Worm (Caenorhabditis elegans) whole organism, late embryonic: ENCODE results near the gene snfc-5.

Experiments
- C08G9.2 ChIP-seq: sonication (generic microtip); optimal IDR thresholded peaks from 2 replicates; lab custom pipeline; 2016; ENCODE audit warnings: mild to moderate bottlenecking, missing genetic modification characterization, moderate library complexity, missing compliant biosample characterization
- ama-1 ChIP-seq: fragments of 150-350 bp; optimal IDR thresholded peaks from 2 replicates; lab custom pipeline; 2014
- ceh-30 ChIP-seq: fragments of 150-350 bp; optimal IDR thresholded peaks from 2 replicates; lab custom pipeline; 2014; ENCODE audit warnings: missing biosample characterization, missing genetic modification characterization
- dmd-4 ChIP-seq: sonication (generic microtip); optimal IDR thresholded peaks from 2 replicates; lab custom pipeline; 2016; ENCODE audit warnings: borderline replicate concordance, missing genetic modification characterization, missing compliant biosample characterization
- elt-2 ChIP-seq: sonication (generic microtip); optimal IDR thresholded peaks from 2 replicates; lab custom pipeline; 2016; ENCODE audit warnings: missing genetic modification reagents, missing genetic modification characterization, missing compliant biosample characterization
- ets-4 ChIP-seq: sonication (generic microtip); optimal IDR thresholded peaks from 2 replicates; lab custom pipeline; 2016; ENCODE audit warnings: missing genetic modification characterization, missing compliant biosample characterization
- fkh-10 ChIP-seq: fragments of 150-350 bp; optimal IDR thresholded peaks from 2 replicates; lab custom pipeline; 2014; ENCODE audit warnings: missing biosample characterization, missing genetic modification reagents, missing genetic modification characterization
- lin-11 ChIP-seq: fragments of 200-800 bp; sonication (Bioruptor generic); optimal IDR thresholded peaks from 2 replicates; lab custom pipeline; 2018; ENCODE audit warnings: mild to moderate bottlenecking, missing genetic modification characterization, missing compliant biosample characterization
- nhr-11 ChIP-seq: fragments of 150-350 bp; optimal IDR thresholded peaks from 2 replicates; lab custom pipeline; 2014; ENCODE audit warnings: missing biosample characterization, missing genetic modification characterization
- pqm-1 ChIP-seq: sonication (generic microtip); optimal IDR thresholded peaks from 2 replicates; lab custom pipeline; 2016; ENCODE audit warnings: missing genetic modification characterization, missing compliant biosample characterization
- ref-2 ChIP-seq: sonication (generic microtip); optimal IDR thresholded peaks from 2 replicates; lab custom pipeline; 2016; ENCODE audit warnings: missing genetic modification characterization, missing compliant biosample characterization
- ttx-3 ChIP-seq: sonication (generic microtip); optimal IDR thresholded peaks from 2 replicates; lab custom pipeline; 2016; ENCODE audit warnings: missing genetic modification reagents, missing genetic modification characterization, missing compliant biosample characterization
- unc-3 ChIP-seq, 2 experiments: fragments of 200-800 bp in 1 of 2; sonication (Bioruptor generic) in 1 of 2; sonication (generic microtip) in 1 of 2; conservative IDR thresholded peaks in 1 of 2; optimal IDR thresholded peaks in 1 of 2; 2 replicates each; pipeline versions ENCODE4 v1.3.6 to Lab custom; 2016 to 2022; ENCODE audit warnings: missing compliant biosample characterization in 2 of 2, missing genetic modification characterization in 2 of 2, missing genetic modification reagents in 1 of 2

DNA sequence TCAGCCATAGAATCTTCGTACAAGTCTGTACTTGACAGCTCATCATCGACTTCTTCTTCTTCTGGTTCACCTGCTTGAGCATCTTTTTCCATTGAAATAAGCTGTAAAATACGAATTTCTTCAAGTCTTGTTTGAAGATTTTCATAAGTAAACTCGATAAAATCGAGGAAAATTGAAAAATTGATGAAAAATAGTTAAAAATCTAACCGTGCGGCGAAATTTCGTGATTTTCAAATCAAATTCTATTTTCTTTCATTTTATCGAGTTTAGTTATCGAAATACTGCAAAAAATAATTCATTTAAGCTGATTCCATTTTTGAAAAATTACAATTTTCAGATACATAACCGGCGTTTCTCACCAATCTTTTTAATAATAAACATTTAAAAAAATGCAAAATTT is 10.5 kb downstream of the snfc-5 start, which contains the start of gene R07E5.11:
- TF ChIP-seq ceh-30 (tag; lab: Kevin White, UChicago) (no peak), fkh-10 (no peak), unc-3 (GFP tag; conservative IDR thresholded peaks at IDR 0.05; lab: Robert Waterston, UW) (no peak), unc-3 (tag; optimal IDR thresholded peaks at IDR 0.05; lab: Kevin White, UChicago) (no peak), C08G9.2 (tag; lab: Kevin White, UChicago) (no peak), ama-1 (lab: Kevin White, UChicago) (no peak), lin-11 (no peak), ttx-3 (tag; lab: Kevin White, UChicago) (no peak), ets-4 (tag; lab: Kevin White, UChicago) (no peak), elt-2 (tag; lab: Kevin White, UChicago) (no peak), pqm-1 (no peak), dmd-4 (no peak), nhr-11 (no peak), ref-2 (tag; lab: Kevin White, UChicago) (no peak)
